Fruit fly (Drosophila melanogaster): ENCODE measurements around the gene CG12499.

CG12499 gene

dm6 chr3R:22455335-22455985, 9.1 kb upstream of the CG12499 start (continued):
- no peak for TF ChIP-seq pita (GFP tag; optimal IDR thresholded peaks at IDR 0.05)
- no peak for TF ChIP-seq cg (GFP tag; optimal IDR thresholded peaks at IDR 0.05)
- no peak for TF ChIP-seq CG3838 (GFP tag; optimal IDR thresholded peaks at IDR 0.05)
- peak; percentile 32 for TF ChIP-seq CG30403 (GFP tag; optimal IDR thresholded peaks at IDR 0.05)
- TF ChIP-seq phol (tag; optimal IDR thresholded peaks at IDR 0.05): peak; percentile 26
- peak; percentile 66 for TF ChIP-seq sens (GFP tag)
- TF ChIP-seq CG14050 (GFP tag; IDR thresholded peaks at IDR 0.05): no peak
- TF ChIP-seq so (GFP tag; IDR thresholded peaks at IDR 0.05): no peak
- TF ChIP-seq aop (GFP tag; IDR thresholded peaks at IDR 0.05): no peak
- 0 out of 2 replicates have a peak, but pooled peaks have one; percentile 6 for TF ChIP-seq Ada2b (GFP tag; IDR thresholded peaks at IDR 0.05)
- no peak for TF ChIP-seq CG13775 (GFP tag; optimal IDR thresholded peaks at IDR 0.05)
- no peak for TF ChIP-seq CG1233 (GFP tag; optimal IDR thresholded peaks at IDR 0.05)
- TF ChIP-seq MBD-R2 (GFP tag; IDR thresholded peaks at IDR 0.05): no peak
- 0 out of 2 replicates have a peak, but pooled peaks have one; percentile 26 for TF ChIP-seq CG31441 (GFP tag; IDR thresholded peaks at IDR 0.05)
- no peak for TF ChIP-seq fd96Cb (tag; optimal IDR thresholded peaks at IDR 0.05)
- no peak for TF ChIP-seq CG14014 (GFP tag; IDR thresholded peaks at IDR 0.05)
- TF ChIP-seq D19B (GFP tag; optimal IDR thresholded peaks at IDR 0.05): no peak
- peak; percentile 15 for TF ChIP-seq CG9727 (GFP tag; optimal IDR thresholded peaks at IDR 0.05)
- no peak for TF ChIP-seq Scr (GFP tag; IDR thresholded peaks at IDR 0.05; ENCODE audit: partially characterized antibody)
- peak; percentile 1 for TF ChIP-seq CG13296 (GFP tag; optimal IDR thresholded peaks at IDR 0.05)
- TF ChIP-seq CG16779 (GFP tag; IDR thresholded peaks at IDR 0.05): no peak
- no peak for TF ChIP-seq CG12391 (tag; optimal IDR thresholded peaks at IDR 0.05)
- TF ChIP-seq grn (GFP tag; optimal IDR thresholded peaks at IDR 0.05): no peak
- TF ChIP-seq Ravus (GFP tag; IDR thresholded peaks at IDR 0.05): no peak
- no peak for TF ChIP-seq CG34422 (GFP tag; IDR thresholded peaks at IDR 0.05)
- no peak for TF ChIP-seq CG3726 (GFP tag; IDR thresholded peaks at IDR 0.05)
- TF ChIP-seq hb (GFP tag; IDR thresholded peaks at IDR 0.05; ENCODE audit: partially characterized antibody): no peak
- TF ChIP-seq Poxn (GFP tag; IDR thresholded peaks at IDR 0.05): no peak
- TF ChIP-seq esg (GFP tag; conservative IDR thresholded peaks at IDR 0.05): no peak
- TF ChIP-seq prd (optimal IDR thresholded peaks at IDR 0.05): no peak
- peak; percentile 30; the same call in 1 of the 3 replicates for TF ChIP-seq prd (GFP tag; IDR thresholded peaks at IDR 0.05)
- no peak for TF ChIP-seq CG12769 (tag; optimal IDR thresholded peaks at IDR 0.05)
- no peak for TF ChIP-seq mld (GFP tag; IDR thresholded peaks at IDR 0.05; ENCODE audit: partially characterized antibody)
- no peak for TF ChIP-seq CG11723 (GFP tag; optimal IDR thresholded peaks at IDR 0.05)
- TF ChIP-seq da (GFP tag; optimal IDR thresholded peaks at IDR 0.05): no peak
- no peak for TF ChIP-seq Mad (GFP tag; optimal IDR thresholded peaks at IDR 0.05)
- no peak for TF ChIP-seq Camta (GFP tag; optimal IDR thresholded peaks at IDR 0.05)
- TF ChIP-seq CG9609 (GFP tag; optimal IDR thresholded peaks at IDR 0.05): no peak
- peak; percentile 12 for TF ChIP-seq bcd (GFP tag; optimal IDR thresholded peaks at IDR 0.05)
- no peak for TF ChIP-seq CG6683 (GFP tag; optimal IDR thresholded peaks at IDR 0.05)
- TF ChIP-seq gem (tag; optimal IDR thresholded peaks at IDR 0.05): peak; percentile 46
- peak in 1 of 3 experiments; percentile 5 for TF ChIP-seq lola (GFP tag; optimal IDR thresholded peaks at IDR 0.05)
- TF ChIP-seq CG11695 (GFP tag; IDR thresholded peaks at IDR 0.05): 0 out of 3 replicates have a peak, but pooled peaks have one; percentile 40
- TF ChIP-seq Hand (GFP tag; optimal IDR thresholded peaks at IDR 0.05): no peak
- no peak for TF ChIP-seq CG16813 (GFP tag; IDR thresholded peaks at IDR 0.05; ENCODE audit: partially characterized antibody)
- no peak for TF ChIP-seq chif (GFP tag; optimal IDR thresholded peaks at IDR 0.05)
- no peak for TF ChIP-seq CG8765 (GFP tag; IDR thresholded peaks at IDR 0.05)
- TF ChIP-seq CG18599 (GFP tag; optimal IDR thresholded peaks at IDR 0.05): peak; percentile 9
- TF ChIP-seq C15 (GFP tag; IDR thresholded peaks at IDR 0.05): no peak
- TF ChIP-seq D (optimal IDR thresholded peaks at IDR 0.05): no peak
- TF ChIP-seq D (GFP tag; optimal IDR thresholded peaks at IDR 0.05): no peak
